Fruit fly (Drosophila melanogaster) whole organism, prepupa: ENCODE results near the gene spz4.

ENCODE experiments used
- CG11762 ChIP-seq: fragments of 200-800 bp; sonication (Bioruptor generic); optimal IDR thresholded peaks from 3 replicates; lab custom pipeline; 2016; ENCODE audit warnings: missing biosample characterization, missing genetic modification characterization; ENCODE audit not compliant: insufficient read depth
- CG11902 ChIP-seq: fragments of 200-800 bp; sonication (Bioruptor generic); optimal IDR thresholded peaks from 3 replicates; lab custom pipeline; 2016; ENCODE audit warnings: missing biosample characterization, missing genetic modification characterization
- CG6163 ChIP-seq: fragments of 200-800 bp; sonication (Bioruptor generic); IDR thresholded peaks from 3 replicates; pipeline ENCODE4 v1.3.6; 2022; ENCODE audit warnings: missing biosample characterization, missing genetic modification characterization
- CG8319 ChIP-seq: fragments of 200-800 bp; sonication (Bioruptor generic); optimal IDR thresholded peaks from 3 replicates; lab custom pipeline; 2016; ENCODE audit warnings: missing biosample characterization, missing genetic modification characterization
- Eip78C ChIP-seq: fragments of 200-800 bp; sonication (Bioruptor generic); peaks from one replicate; lab custom pipeline; 2016; ENCODE audit warnings: missing biosample characterization, missing genetic modification characterization
- fd85E ChIP-seq: fragments of 200-800 bp; sonication (Bioruptor generic); optimal IDR thresholded peaks from 3 replicates; lab custom pipeline; 2016; ENCODE audit warnings: missing biosample characterization, missing genetic modification characterization

dm6 chr2L:11502698-11503097, 1.2 kb downstream of the spz4 start:
- TF ChIP-seq Eip78C (GFP tag; lab: Kevin White, UChicago) (no peak), CG11902 (no peak), CG6163 (GFP tag; lab: Robert Waterston, UW) (no peak), CG8319 (no peak), fd85E (GFP tag; lab: Kevin White, UChicago) (no peak), CG11762 (GFP tag; lab: Kevin White, UChicago) (no peak)
